Worm (Caenorhabditis elegans) whole organism, L2 larva: ENCODE measurements around the gene R13D11.3.
"Not testable (repeated sequence)": the region's sequence is repeated elsewhere in the genome, so short reads cannot be mapped to it uniquely, and the experiment has no call there.

Experiments
- C34F6.9 ChIP-seq: fragments of 150-350 bp; optimal IDR thresholded peaks from 2 replicates; lab custom pipeline; 2014; ENCODE audit warnings: missing biosample characterization, missing genetic modification characterization
- F13H6.1 ChIP-seq: sonication (generic microtip); optimal IDR thresholded peaks from 2 replicates; lab custom pipeline; 2016; ENCODE audit warnings: missing genetic modification characterization, missing compliant biosample characterization
- R02D3.7 ChIP-seq: fragments of 150-350 bp; optimal IDR thresholded peaks from 2 replicates; lab custom pipeline; 2014; ENCODE audit warnings: missing biosample characterization, missing genetic modification characterization
- Y55F3AM.14 ChIP-seq: fragments of 200-800 bp; sonication (Bioruptor generic); optimal IDR thresholded peaks from 2 replicates; lab custom pipeline; 2018; ENCODE audit warnings: mild to moderate bottlenecking, missing genetic modification characterization, missing compliant biosample characterization
- alr-1 ChIP-seq: fragments of 150-350 bp; optimal IDR thresholded peaks from 2 replicates; lab custom pipeline; 2014; ENCODE audit warnings: missing biosample characterization, missing genetic modification characterization
- aly-2 ChIP-seq: fragments of 150-350 bp; optimal IDR thresholded peaks from 2 replicates; lab custom pipeline; 2014; ENCODE audit warnings: missing biosample characterization, missing genetic modification characterization
- ama-1 ChIP-seq: fragments of 150-350 bp; optimal IDR thresholded peaks from 2 replicates; lab custom pipeline; 2018; ENCODE audit warnings: inconsistent platforms
- blmp-1 ChIP-seq: sonication (generic microtip); optimal IDR thresholded peaks from 2 replicates; lab custom pipeline; 2017; ENCODE audit warnings: missing genetic modification characterization, mild to moderate bottlenecking, missing compliant biosample characterization, antibody characterized with exemption, moderate library complexity; ENCODE audit not compliant: insufficient read depth
- ceh-16 ChIP-seq: fragments of 150-350 bp; optimal IDR thresholded peaks from 2 replicates; lab custom pipeline; 2014; ENCODE audit warnings: missing biosample characterization, missing genetic modification characterization
- crh-2 ChIP-seq: sonication (generic microtip); optimal IDR thresholded peaks from 2 replicates; lab custom pipeline; 2017; ENCODE audit warnings: missing biosample characterization, missing genetic modification characterization
- dmd-4 ChIP-seq: sonication (generic microtip); optimal IDR thresholded peaks from 2 replicates; lab custom pipeline; 2017; ENCODE audit warnings: missing biosample characterization, missing genetic modification characterization
- egl-27 ChIP-seq: sonication (generic microtip); optimal IDR thresholded peaks from 3 replicates; lab custom pipeline; 2017; ENCODE audit warnings: missing biosample characterization, missing genetic modification reagents, missing genetic modification characterization
- elt-1 ChIP-seq: fragments of 150-350 bp; optimal IDR thresholded peaks from 2 replicates; lab custom pipeline; 2014; ENCODE audit warnings: missing biosample characterization, missing genetic modification characterization
- elt-3 ChIP-seq: sonication (generic microtip); optimal IDR thresholded peaks from 2 replicates; lab custom pipeline; 2017; ENCODE audit warnings: missing biosample characterization, missing genetic modification characterization
- lin-11 ChIP-seq: fragments of 150-350 bp; sonication (generic microtip); optimal IDR thresholded peaks from 2 replicates; lab custom pipeline; 2014; ENCODE audit warnings: missing biosample characterization, missing genetic modification characterization, inconsistent platforms, mixed read lengths
- lin-13 ChIP-seq: fragments of 150-350 bp; optimal IDR thresholded peaks from 2 replicates; lab custom pipeline; 2014; ENCODE audit warnings: missing biosample characterization, missing genetic modification reagents, missing genetic modification characterization
- lin-39 ChIP-seq: fragments of 150-350 bp; optimal IDR thresholded peaks from 2 replicates; lab custom pipeline; 2014; ENCODE audit warnings: missing biosample characterization, missing genetic modification reagents, missing genetic modification characterization
- mbf-1 ChIP-seq: sonication (generic microtip); optimal IDR thresholded peaks from 2 replicates; lab custom pipeline; 2017; ENCODE audit warnings: missing biosample characterization, missing genetic modification characterization
- mdl-1 ChIP-seq, 2 experiments: fragments of 150-350 bp in 1 of 2; sonication (generic microtip) in 1 of 2; optimal IDR thresholded peaks; 2 replicates each; lab custom pipeline; 2017; ENCODE audit warnings: missing biosample characterization in 2 of 2, missing genetic modification characterization in 2 of 2
- nhr-10 ChIP-seq: sonication (generic microtip); optimal IDR thresholded peaks from 2 replicates; lab custom pipeline; 2017; ENCODE audit warnings: missing biosample characterization, missing genetic modification characterization
- nhr-11 ChIP-seq: fragments of 150-350 bp; optimal IDR thresholded peaks from 2 replicates; lab custom pipeline; 2014; ENCODE audit warnings: missing biosample characterization, missing genetic modification characterization
- nhr-12 ChIP-seq: fragments of 150-350 bp; optimal IDR thresholded peaks from 2 replicates; lab custom pipeline; 2014; ENCODE audit warnings: missing biosample characterization, missing genetic modification characterization
- nhr-21 ChIP-seq: fragments of 150-350 bp; optimal IDR thresholded peaks from 2 replicates; lab custom pipeline; 2014; ENCODE audit warnings: missing biosample characterization, missing genetic modification characterization
- nhr-237 ChIP-seq: fragments of 150-350 bp; optimal IDR thresholded peaks from 2 replicates; lab custom pipeline; 2014; ENCODE audit warnings: missing biosample characterization, missing genetic modification characterization
- nhr-25 ChIP-seq: fragments of 150-350 bp; sonication (generic microtip); optimal IDR thresholded peaks from 3 replicates; lab custom pipeline; 2014; ENCODE audit warnings: missing biosample characterization, missing genetic modification characterization
- nhr-6 ChIP-seq: fragments of 150-350 bp; optimal IDR thresholded peaks from 2 replicates; lab custom pipeline; 2014; ENCODE audit warnings: missing biosample characterization, missing genetic modification characterization
- peb-1 ChIP-seq: fragments of 150-350 bp; optimal IDR thresholded peaks from 2 replicates; lab custom pipeline; 2014; ENCODE audit warnings: missing biosample characterization, missing genetic modification characterization
- sem-4 ChIP-seq: fragments of 150-350 bp; optimal IDR thresholded peaks from 2 replicates; lab custom pipeline; 2014; ENCODE audit warnings: missing biosample characterization, missing genetic modification reagents, missing genetic modification characterization
- sma-3 ChIP-seq: sonication (generic microtip); optimal IDR thresholded peaks from 2 replicates; lab custom pipeline; 2016; ENCODE audit warnings: missing genetic modification reagents, missing genetic modification characterization, missing compliant biosample characterization
- sma-9 ChIP-seq, 2 experiments: fragments of 150-350 bp in 1 of 2; sonication (generic microtip) in 1 of 2; optimal IDR thresholded peaks; 2 replicates each; lab custom pipeline; 2014 to 2016; ENCODE audit warnings: missing genetic modification characterization in 2 of 2, mild to moderate bottlenecking in 1 of 2, missing biosample characterization in 1 of 2, missing compliant biosample characterization in 1 of 2, missing genetic modification reagents in 1 of 2, moderate library complexity in 1 of 2
- unc-39 ChIP-seq: fragments of 150-350 bp; optimal IDR thresholded peaks from 2 replicates; lab custom pipeline; 2014; ENCODE audit warnings: missing biosample characterization, missing genetic modification characterization
- unc-55 ChIP-seq: fragments of 150-350 bp; sonication (generic microtip); optimal IDR thresholded peaks from 3 replicates; lab custom pipeline; 2014; ENCODE audit warnings: missing biosample characterization, missing genetic modification reagents, missing genetic modification characterization
- unc-62 ChIP-seq: fragments of 150-350 bp; optimal IDR thresholded peaks from 2 replicates; lab custom pipeline; 2014; ENCODE audit warnings: missing biosample characterization, missing genetic modification reagents, missing genetic modification characterization
- ztf-1 ChIP-seq: fragments of 200-800 bp; sonication (Bioruptor generic); conservative IDR thresholded peaks from 2 replicates; pipeline ENCODE4 v1.3.6; 2022; ENCODE audit warnings: missing genetic modification characterization, missing compliant biosample characterization
- ztf-11 ChIP-seq: sonication (generic microtip); optimal IDR thresholded peaks from 2 replicates; lab custom pipeline; 2017; ENCODE audit warnings: missing biosample characterization, missing genetic modification characterization

Gene R13D11.3

DNA sequence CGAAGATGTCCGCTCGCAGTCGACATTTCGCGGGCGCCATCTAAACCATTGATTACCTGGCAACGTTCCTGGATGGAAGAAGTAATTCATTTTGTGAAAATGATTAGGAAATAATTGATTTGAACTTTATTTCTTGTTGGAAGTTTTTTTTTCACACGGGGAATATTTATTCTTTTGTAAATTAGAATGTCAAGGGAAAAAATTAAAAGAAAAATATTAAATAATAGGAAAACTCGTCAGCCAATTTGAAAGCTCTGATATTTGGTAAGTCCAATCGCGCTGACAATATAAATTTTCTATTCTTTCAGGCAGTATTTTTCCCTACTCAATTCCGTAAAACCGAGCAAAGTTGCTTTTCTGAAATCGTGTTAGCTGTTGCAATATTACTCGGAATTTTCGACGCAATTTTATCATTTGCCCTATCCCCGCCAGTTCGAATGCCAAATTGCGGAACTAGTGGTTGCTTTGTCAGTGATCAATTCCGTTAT, 24.2 kb downstream of the R13D11.3 start, which contains the start of the genes K09C6.7 and K09C6.10:
Gene K09C6.7, minus strand, starts transcription at position 101 of the 488 bp plus-strand sequence.
Gene K09C6.10, plus strand, starts transcription at position 438 of the 488 bp plus-strand sequence.
- TF ChIP-seq unc-55 (GFP tag; lab: Kevin White, UChicago); Y55F3AM.14 (GFP tag; lab: Kevin White, UChicago); F13H6.1 (tag; lab: Kevin White, UChicago): not testable (repeated sequence)

DNA sequence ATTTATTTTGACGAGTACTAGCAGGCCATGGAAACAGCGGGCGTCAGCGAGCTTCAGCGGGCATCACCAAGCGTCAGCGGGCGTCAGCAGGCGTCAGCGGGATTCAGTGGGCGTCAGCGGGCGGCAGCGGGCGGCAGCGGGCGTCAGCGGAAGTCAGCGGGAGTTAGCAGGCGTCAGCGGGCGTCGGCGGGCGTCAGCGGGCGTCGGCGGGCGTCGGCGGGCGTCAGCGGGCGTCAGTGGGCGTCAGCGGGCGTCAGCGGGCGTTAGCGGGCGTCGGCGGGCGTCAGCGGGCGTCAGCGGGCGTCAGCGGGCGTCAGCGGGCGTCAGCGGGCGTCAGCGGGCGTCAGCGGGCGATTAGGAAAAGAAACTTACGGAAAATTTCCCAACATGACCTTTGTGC, 27.8 kb downstream of the R13D11.3 start:
- no peak for TF ChIP-seq ama-1 (lab: Kevin White, UChicago)
- no peak for TF ChIP-seq ztf-11 (tag; lab: Kevin White, UChicago)
- no peak for TF ChIP-seq unc-62 (GFP tag; lab: Kevin White, UChicago)
- no peak for TF ChIP-seq sem-4
- TF ChIP-seq aly-2 (tag; lab: Kevin White, UChicago) = no peak
- TF ChIP-seq nhr-21 (tag; lab: Kevin White, UChicago) = no peak
- TF ChIP-seq F13H6.1 (tag; lab: Kevin White, UChicago) = no peak
- TF ChIP-seq C34F6.9 = no peak
- TF ChIP-seq nhr-237 (tag; lab: Kevin White, UChicago) = no peak
- TF ChIP-seq unc-55 (GFP tag; lab: Kevin White, UChicago) = no peak
- TF ChIP-seq nhr-10 = no peak
- TF ChIP-seq dmd-4 (tag; lab: Kevin White, UChicago) = no peak
- TF ChIP-seq Y55F3AM.14 (GFP tag; lab: Kevin White, UChicago) = no peak
- no peak for TF ChIP-seq elt-3 (tag; lab: Kevin White, UChicago)
- TF ChIP-seq nhr-6 = no peak

DNA sequence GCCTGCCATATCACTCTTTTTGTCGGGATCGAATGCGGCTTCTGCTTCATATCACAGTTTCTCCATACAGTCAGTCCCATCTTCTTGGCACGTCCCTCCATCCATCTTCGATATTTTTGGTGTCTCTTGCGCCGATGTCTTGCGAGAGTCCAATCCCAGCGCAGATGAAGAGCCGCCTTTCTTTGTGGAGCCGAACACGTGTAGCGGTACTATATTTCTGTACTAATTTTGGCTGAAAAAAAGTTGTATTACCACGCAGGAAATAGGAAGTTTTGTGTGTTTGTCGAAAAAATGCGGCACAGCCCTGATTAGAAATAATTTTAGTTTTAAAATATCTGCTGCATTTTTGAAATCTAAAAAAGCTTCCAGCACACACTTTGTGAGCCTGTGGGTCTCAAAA, 28.3 kb downstream of the R13D11.3 start, which contains the start of gene K09C6.8:
Gene K09C6.8, minus strand, starts transcription at position 101 of the 400 bp plus-strand sequence.
- not testable (repeated sequence) for TF ChIP-seq sma-3 (GFP tag; lab: Kevin White, UChicago); R02D3.7 (tag; lab: Kevin White, UChicago); elt-1

DNA sequence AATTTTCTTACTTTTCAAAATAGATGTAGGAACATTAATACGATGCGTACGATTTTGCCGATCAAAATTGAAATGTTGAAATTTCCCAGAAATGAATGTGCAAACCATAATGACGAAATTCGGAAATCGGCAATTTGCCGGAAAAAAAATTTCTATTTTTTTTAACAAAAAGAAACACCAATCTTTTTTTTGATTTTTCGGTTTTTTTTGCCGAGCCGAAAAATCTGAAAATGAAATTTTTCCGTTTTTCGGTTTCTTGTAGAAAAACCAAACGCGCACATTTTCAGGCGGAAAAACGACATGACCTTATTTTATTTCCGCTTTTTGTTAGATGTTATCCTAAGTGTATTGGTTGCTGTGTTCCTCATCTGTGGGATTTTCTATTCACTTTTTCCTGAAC, 32.7 kb downstream of the R13D11.3 start, which contains the start of gene srbc-13:
Gene srbc-13, plus strand, starts transcription at position 301 of the 400 bp plus-strand sequence.
- TF ChIP-seq lin-13 (GFP tag; lab: Kevin White, UChicago) = no peak
- no peak for TF ChIP-seq egl-27 (tag; lab: Kevin White, UChicago)
- no peak for TF ChIP-seq sma-3 (GFP tag; lab: Kevin White, UChicago)
- TF ChIP-seq blmp-1 = no peak
- no peak for TF ChIP-seq ceh-16 (tag; lab: Kevin White, UChicago)
- TF ChIP-seq F13H6.1 (tag; lab: Kevin White, UChicago) = no peak
- no peak for TF ChIP-seq lin-11
- no peak for TF ChIP-seq sma-9 (GFP tag; optimal IDR thresholded peaks at IDR 0.05; lab: Kevin White, UChicago)
- no peak for TF ChIP-seq sma-9 (tag; optimal IDR thresholded peaks at IDR 0.05; lab: Kevin White, UChicago)
- TF ChIP-seq Y55F3AM.14 (GFP tag; lab: Kevin White, UChicago) = no peak
- TF ChIP-seq dmd-4 (tag; lab: Kevin White, UChicago) = no peak
- no peak for TF ChIP-seq nhr-12
- no peak for TF ChIP-seq ztf-1

DNA sequence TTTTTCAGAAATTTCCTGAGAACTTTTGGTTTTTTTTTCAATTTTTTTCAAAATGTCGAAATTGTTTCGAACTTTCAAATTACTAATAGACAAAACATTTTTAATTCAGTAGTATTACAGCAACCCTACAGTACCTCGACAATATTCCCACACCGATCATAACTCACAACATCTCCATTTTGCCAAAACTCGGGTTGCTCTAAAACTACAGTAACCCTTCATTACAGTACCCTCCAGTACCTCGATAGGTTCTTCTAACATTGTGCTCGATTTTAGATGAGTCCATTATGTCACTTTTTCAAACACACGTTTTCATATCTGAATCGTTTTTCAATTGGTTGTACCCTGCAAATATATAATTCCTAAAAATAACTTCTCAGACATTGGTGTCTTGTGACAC, 34.2 kb downstream of the R13D11.3 start:
- TF ChIP-seq lin-39 (tag; lab: Kevin White, UChicago) (no peak), crh-2 (tag; lab: Kevin White, UChicago) (no peak), lin-11 (no peak), peb-1 (no peak), dmd-4 (tag; lab: Kevin White, UChicago) (no peak)

DNA sequence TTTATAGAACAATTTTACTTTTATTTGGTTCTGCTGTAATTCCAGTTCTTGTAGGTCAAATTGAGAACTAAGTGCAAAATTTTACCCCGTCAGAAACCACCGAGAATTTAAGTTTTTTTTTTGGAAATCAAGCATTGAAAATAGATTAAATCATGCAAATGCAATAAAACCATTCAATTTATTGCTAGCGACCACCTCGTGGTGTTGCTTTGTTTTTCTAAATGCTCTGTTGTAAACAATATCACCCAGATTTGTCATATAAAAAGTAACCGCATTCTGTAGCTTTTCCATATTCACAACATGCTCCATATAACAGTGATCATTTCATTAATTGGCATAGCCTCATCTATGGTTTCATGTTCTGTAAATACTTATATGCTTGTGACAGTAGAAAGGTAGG, 34.7 kb downstream of the R13D11.3 start, which contains the start of gene srbc-12:
Gene srbc-12, plus strand, starts transcription at position 301 of the 400 bp plus-strand sequence.
- no peak for TF ChIP-seq aly-2 (tag; lab: Kevin White, UChicago)
- no peak for TF ChIP-seq alr-1 (tag; lab: Kevin White, UChicago)
- no peak for TF ChIP-seq nhr-21 (tag; lab: Kevin White, UChicago)
- no peak for TF ChIP-seq unc-39
- no peak for TF ChIP-seq unc-55 (GFP tag; lab: Kevin White, UChicago)
- TF ChIP-seq elt-3 (tag; lab: Kevin White, UChicago) = no peak
- no peak for TF ChIP-seq ceh-16 (tag; lab: Kevin White, UChicago)
- TF ChIP-seq mbf-1 (tag; lab: Kevin White, UChicago) = no peak
- no peak for TF ChIP-seq lin-39 (tag; lab: Kevin White, UChicago)
- TF ChIP-seq nhr-11 (tag; lab: Kevin White, UChicago) = no peak
- TF ChIP-seq mdl-1 (tag; optimal IDR thresholded peaks at IDR 0.05; lab: Kevin White, UChicago) = no peak
- TF ChIP-seq sma-9 (GFP tag; optimal IDR thresholded peaks at IDR 0.05; lab: Kevin White, UChicago) = no peak
- no peak for TF ChIP-seq sma-9 (tag; optimal IDR thresholded peaks at IDR 0.05; lab: Kevin White, UChicago)
- TF ChIP-seq sem-4 = no peak
- no peak for TF ChIP-seq nhr-25
